Fruit fly (Drosophila melanogaster) whole organism, embryonic: Measurements from ENCODE around the gene CG5986.

Source experiments
- CG4424 ChIP-seq: fragments of 200-800 bp; sonication (Bioruptor generic); optimal IDR thresholded peaks from 3 replicates; lab custom pipeline; 2016; ENCODE audit warnings: missing biosample characterization, missing genetic modification characterization
- CG6791 ChIP-seq: fragments of 200-800 bp; sonication (Bioruptor generic); IDR thresholded peaks from 3 replicates; pipeline ENCODE4 v1.3.6; 2022; ENCODE audit warnings: missing biosample characterization, missing genetic modification characterization; ENCODE audit not compliant: partially characterized antibody
- CG6813 ChIP-seq: fragments of 200-800 bp; sonication (Bioruptor generic); optimal IDR thresholded peaks from 2 replicates; lab custom pipeline; 2017; ENCODE audit warnings: missing biosample characterization, missing genetic modification characterization, mild to moderate bottlenecking, moderate library complexity, missing genetic modification reagents
- CHES-1-like ChIP-seq: fragments of 200-800 bp; sonication (Bioruptor generic); optimal IDR thresholded peaks from 2 replicates; lab custom pipeline; 2016; ENCODE audit warnings: missing biosample characterization, missing genetic modification characterization
- nerfin-1 ChIP-seq: fragments of 200-800 bp; sonication (Bioruptor generic); optimal IDR thresholded peaks from 3 replicates; lab custom pipeline; 2019; ENCODE audit warnings: missing biosample characterization, mild to moderate bottlenecking, missing genetic modification characterization, moderate library complexity

Gene CG5986

DNA sequence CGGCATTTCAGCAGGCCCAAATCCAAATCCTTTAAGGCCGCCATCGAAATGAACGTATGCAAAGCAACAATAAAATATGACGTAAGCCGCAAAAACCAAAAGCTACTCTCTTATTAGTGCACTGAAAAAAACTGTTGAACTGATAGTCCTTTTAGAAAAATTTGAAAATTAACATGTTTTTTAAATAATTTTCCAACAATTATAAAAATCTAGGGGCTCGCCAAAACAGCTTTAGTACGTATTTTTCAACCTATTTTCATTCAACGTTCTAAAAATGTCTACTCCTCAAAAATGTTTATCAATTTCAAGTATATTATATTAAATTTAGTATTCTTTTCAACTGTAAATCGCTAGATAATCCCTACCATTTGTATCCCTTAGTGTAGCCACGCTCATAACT lies 45.8 kb downstream of the CG5986 start (continued):
- TF ChIP-seq CG6813 (no peak), CG4424 (GFP tag; lab: Kevin White, UChicago) (no peak), nerfin-1 (tag; lab: Kevin White, UChicago) (no peak), CHES-1-like (GFP tag; lab: Kevin White, UChicago) (no peak), CG6791 (GFP tag; lab: Robert Waterston, UW) (no peak)
